Fruit fly (Drosophila melanogaster) ovary, adult (tissue): Measurements from ENCODE around the gene Tmep.

Experiments
- CG17801 ChIP-seq: fragments of 200-800 bp; optimal IDR thresholded peaks from 2 replicates; lab custom pipeline; 2019; ENCODE audit warnings: missing biosample characterization, mild to moderate bottlenecking, missing genetic modification characterization, moderate library complexity; ENCODE audit not compliant: partially characterized antibody

The Tmep gene

DNA sequence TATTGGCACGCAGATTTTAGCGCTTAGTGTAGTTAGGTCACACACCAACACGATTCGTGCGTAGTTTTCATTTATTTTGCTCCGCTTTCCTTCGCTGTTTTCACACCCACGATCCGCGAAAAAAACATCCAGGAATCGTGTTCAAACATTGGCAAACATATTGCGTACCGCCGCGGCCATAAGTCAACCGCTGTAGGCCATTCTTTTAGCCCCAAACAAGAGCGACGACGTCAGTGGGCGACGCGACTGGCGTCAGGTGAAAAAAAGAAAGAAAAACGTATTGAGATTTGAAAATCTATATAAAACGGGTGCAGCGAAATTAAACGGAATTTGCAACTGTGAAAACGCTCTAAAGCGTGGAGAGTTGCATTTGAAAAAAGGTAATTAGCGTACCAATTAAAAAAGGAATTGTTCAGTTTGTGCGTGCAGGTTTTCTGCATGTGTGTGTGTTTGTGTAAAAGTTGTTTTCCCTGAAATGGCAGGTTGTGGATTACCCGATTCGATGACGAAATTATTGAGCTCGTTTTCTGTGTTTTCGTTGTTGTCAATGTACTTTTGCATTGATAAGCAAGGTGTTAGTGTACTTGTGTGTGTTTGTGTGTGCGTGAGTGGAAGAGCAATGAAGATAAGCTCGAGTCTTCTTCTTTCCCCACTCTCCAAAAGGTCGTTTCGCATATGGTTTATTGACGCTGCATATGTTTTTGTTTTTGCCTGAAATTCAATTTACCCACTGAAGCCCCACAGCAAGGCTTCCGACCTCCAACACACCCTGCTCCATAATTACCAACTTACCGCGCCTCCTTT lies at the start of gene Tmep:
TSS of gene Tmep (plus strand) at position 20 of the 804 bp plus-strand sequence.
- no peak for TF ChIP-seq CG17801 (GFP tag; lab: Kevin White, UChicago)

DNA sequence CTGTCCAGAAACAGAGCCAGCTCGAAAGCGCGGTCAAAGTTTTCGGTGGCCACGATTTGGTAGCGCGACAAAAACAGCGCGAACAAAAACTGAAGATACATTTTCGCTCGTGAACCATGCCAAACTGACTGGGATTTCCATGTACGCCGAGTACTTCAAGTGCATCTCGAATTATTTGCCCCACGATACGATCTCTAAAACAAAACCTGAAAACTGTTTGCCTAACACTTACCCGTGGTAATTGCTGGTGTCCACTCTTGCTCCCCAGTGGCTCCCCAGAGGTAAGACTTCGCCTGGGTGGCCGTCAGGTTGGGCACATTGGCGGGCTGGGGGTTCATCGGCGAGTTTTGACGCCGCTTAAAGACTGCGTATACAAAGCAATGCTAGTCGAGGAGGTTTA lies 37.8 kb upstream of the Tmep start, which contains the start of gene Ir62a:
TSS of gene Ir62a (minus strand) at position 101 of the 400 bp plus-strand sequence.
- no peak for TF ChIP-seq CG17801 (GFP tag; lab: Kevin White, UChicago)

DNA sequence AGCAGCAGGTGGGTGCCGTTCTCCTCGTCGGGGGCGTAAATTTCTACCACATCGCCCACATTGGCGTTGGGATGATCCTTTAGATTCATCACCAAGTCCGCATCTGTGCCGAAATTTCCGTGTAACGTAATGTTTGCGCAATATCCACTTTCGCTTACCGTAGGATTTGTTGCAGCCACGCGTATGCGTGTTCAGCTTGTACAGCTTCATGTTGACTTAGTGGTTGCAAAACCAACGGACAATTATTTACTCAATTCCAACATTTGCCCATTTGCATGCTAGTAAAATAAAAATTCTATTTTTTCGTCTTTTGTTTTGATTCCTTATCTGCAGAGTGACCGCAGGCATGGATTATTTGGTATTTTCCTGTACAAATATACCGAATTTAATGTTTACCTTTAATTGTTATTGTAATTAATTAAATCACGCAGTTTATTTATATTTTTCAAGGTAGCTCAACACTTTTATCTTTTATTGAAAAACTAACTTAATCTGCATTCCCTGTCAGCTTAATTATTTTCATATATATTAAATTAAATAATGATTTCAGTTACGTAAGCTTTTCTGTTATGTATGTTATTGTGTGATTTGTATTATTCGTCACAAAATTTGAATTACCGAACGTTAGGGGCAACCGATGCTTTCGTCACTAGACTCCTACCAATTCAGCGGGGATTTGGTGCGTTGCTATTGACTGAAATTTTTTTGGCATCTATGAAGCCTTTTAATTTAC lies 35.1 kb upstream of the Tmep start, which contains the start of gene Iml1:
TSS of gene Iml1 (minus strand) at position 336 of the 733 bp plus-strand sequence.
- TF ChIP-seq CG17801 (GFP tag; lab: Kevin White, UChicago), result peak; percentile 7

DNA sequence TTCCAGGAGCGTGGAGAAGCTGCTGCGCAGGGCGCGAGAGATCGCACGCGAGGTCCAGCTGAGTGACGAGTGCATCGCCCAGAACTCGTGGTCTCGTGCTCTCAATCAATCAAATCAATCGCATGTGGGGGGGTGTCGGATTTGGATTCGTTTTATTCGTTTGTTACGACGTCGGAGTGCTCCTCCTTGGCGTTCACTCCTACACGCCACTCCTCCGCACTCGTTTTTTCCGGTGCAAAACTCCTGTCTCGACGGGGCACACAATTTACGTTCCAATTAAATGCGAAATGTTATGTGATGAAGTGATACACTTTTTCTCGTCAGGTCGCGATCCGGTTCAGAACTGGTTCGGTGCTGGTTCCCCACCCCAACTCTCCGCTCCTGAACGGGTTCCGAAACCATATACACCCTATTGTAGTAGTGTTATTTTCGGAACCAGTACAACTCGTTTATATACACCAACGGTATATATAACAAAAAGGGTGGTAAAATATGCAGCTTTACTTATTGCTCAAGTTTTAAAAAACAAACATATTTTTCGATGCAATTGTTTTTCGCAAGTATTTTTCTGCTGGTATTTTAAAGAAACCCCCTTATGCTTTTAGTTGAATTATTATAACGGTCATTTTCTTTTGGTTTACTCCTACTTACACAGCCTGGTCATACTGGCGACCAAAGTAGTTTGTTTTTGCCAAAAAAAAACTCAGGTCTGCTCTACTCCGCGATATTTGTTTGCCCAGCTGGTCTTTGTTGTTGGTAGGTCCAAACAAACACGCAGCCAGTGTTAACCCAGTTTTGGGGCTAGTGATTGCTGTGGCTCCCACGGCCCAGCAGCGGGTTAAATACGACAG lies 32.3 kb upstream of the Tmep start, which contains the start of the genes CG12091 and pns:
TSS of gene CG12091 (minus strand) at position 349 of the 851 bp plus-strand sequence.
TSS of gene pns (plus strand) at position 651 of the 851 bp plus-strand sequence.
- TF ChIP-seq CG17801 (GFP tag; lab: Kevin White, UChicago), result peak; percentile 57

DNA sequence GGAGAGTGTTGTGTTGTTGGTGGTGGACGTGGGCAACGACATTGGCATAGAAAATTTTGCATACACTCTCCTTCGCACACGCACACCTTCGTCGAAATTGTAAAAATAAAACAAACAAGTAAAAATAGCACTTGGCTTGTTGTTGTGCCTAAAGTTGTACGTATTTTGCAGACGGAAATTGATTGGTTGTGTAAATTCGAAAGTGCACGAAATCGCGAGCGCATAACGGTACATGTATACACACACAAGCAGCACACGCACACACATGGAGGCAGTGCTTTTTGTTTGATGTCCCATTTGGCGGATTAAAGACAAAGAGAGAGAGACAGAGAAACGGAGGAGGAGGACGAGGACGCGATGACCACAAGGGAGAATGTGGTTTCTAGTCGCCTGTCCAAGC lies 31.6 kb upstream of the Tmep start:
- no peak for TF ChIP-seq CG17801 (GFP tag; lab: Kevin White, UChicago)

- TF ChIP-seq CG17801 (GFP tag; lab: Kevin White, UChicago), result no peak
Observed at dm6 chr3L:1538314-1538854, 30.6 kb upstream of the Tmep start.

dm6 chr3L:1545693-1546329 lies 23.2 kb upstream of the Tmep start, which contains the start of the genes CG32313 and Pcyt1:
Gene CG32313, minus strand, starts transcription at chr3L:1545743.
Gene Pcyt1, plus strand, starts transcription at chr3L:1546092.
- peak; percentile 66 for TF ChIP-seq CG17801 (GFP tag; lab: Kevin White, UChicago)

- TF ChIP-seq CG17801 (GFP tag; lab: Kevin White, UChicago), result peak; percentile 87
Observed at dm6 chr3L:1546349-1547116, 22.4 kb upstream of the Tmep start.

- no peak for TF ChIP-seq CG17801 (GFP tag; lab: Kevin White, UChicago)
Observed at dm6 chr3L:1547117-1547507, 21.9 kb upstream of the Tmep start.

- TF ChIP-seq CG17801 (GFP tag; lab: Kevin White, UChicago), result peak; percentile 72
Observed at dm6 chr3L:1548345-1548970, 20.5 kb upstream of the Tmep start.

- no peak for TF ChIP-seq CG17801 (GFP tag; lab: Kevin White, UChicago)
Observed at dm6 chr3L:1549148-1549547, 19.8 kb upstream of the Tmep start.

DNA sequence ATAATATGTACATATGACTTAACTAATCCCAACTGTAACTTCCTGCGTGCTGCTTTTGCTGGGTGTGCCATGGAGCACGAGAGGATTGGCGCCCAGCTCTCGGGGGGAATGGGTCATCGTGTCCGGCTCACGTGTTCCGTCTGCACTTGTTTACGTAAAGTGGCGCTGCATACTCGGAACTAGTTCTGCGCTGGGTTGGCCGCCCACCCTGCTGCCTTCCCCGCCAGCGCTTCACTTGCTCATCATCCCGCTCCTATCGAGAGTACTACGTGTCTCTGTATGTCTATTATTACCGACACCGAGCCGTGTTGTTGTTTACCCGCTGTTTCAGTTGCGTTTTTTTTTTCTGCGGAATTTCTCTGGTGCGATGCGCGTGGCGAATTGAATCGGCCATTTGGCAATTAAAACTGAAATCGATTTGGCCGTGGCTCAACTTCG lies 19.3 kb upstream of the Tmep start:
- no peak for TF ChIP-seq CG17801 (GFP tag; lab: Kevin White, UChicago)
